Fruit fly (Drosophila melanogaster): Measurements from ENCODE around the gene bap.

The bap gene

DNA sequence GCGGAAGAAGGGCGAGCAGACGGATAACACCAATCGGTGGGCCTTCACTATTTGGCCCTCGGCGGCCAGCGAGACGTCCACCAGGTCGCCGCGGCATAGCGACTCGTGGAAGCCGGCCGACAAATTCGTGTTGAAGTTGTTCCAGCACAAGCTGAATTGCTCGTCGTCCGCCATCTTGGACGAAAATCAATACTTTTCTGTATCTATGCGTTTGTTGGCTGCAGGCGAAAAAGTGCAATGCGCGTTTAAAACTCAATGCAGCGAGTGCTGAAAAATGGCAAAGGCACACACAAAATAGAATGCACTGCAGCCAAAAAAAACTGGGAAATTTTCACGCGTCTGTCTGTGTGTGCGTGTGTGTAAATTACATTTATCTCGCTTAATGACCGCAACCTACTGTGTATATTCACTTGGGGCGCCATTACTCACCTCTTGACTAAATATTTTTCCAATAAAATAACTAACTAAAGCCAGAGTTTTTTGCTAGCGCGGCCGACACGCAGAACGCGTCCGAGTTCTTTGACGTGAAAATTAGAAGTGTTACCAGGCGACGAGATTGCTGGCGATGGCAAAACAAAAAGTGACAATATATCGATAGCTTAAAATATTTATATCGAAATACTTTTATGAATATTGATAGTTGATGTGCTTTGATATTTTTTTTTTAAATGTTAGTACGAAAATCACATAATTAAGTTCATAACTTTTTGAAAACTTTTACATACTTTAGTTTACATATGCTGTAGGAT lies 11.6 kb upstream of the bap start (continued):
- TF ChIP-seq ase (GFP tag; IDR thresholded peaks at IDR 0.05), result no peak
- TF ChIP-seq ems (GFP tag; optimal IDR thresholded peaks at IDR 0.05), result no peak
- TF ChIP-seq ci (GFP tag; IDR thresholded peaks at IDR 0.05), result peak; percentile 38; the same call in 1 of the 3 replicates
- no peak for TF ChIP-seq fd102C (GFP tag; optimal IDR thresholded peaks at IDR 0.05)
- peak; percentile 20 for TF ChIP-seq CG13296 (GFP tag; optimal IDR thresholded peaks at IDR 0.05)
- no peak for TF ChIP-seq CG10462 (GFP tag; optimal IDR thresholded peaks at IDR 0.05)
- TF ChIP-seq CG17802 (tag; optimal IDR thresholded peaks at IDR 0.05), result peak; percentile 11
- TF ChIP-seq Xrp1 (GFP tag; IDR thresholded peaks at IDR 0.05), result no peak
- no peak for TF ChIP-seq vfl (GFP tag; optimal IDR thresholded peaks at IDR 0.05)
- peak; percentile 33 for TF ChIP-seq CG15601 (tag; optimal IDR thresholded peaks at IDR 0.05)
- peak; percentile 93 for TF ChIP-seq BEAF-32 (GFP tag; optimal IDR thresholded peaks at IDR 0.05)
- peak; percentile 30 for TF ChIP-seq odd (GFP tag; optimal IDR thresholded peaks at IDR 0.05)
- TF ChIP-seq CG9797 (GFP tag; optimal IDR thresholded peaks at IDR 0.05), result peak; percentile 54
- no peak for TF ChIP-seq dimm (GFP tag; IDR thresholded peaks at IDR 0.05)
- peak; percentile 78 for TF ChIP-seq Doc3 (GFP tag; IDR thresholded peaks at IDR 0.05; ENCODE audit: partially characterized antibody)
- TF ChIP-seq CG8089 (GFP tag; optimal IDR thresholded peaks at IDR 0.05), result peak; percentile 29
- no peak for TF ChIP-seq fd64A (GFP tag; optimal IDR thresholded peaks at IDR 0.05)
- no peak for TF ChIP-seq schlank (tag; optimal IDR thresholded peaks at IDR 0.05)
- TF ChIP-seq Opbp (GFP tag; IDR thresholded peaks at IDR 0.05; ENCODE audit: partially characterized antibody), result peak; percentile 81
- peak; percentile 88 for TF ChIP-seq Ets65A (GFP tag)
- TF ChIP-seq nau (GFP tag; optimal IDR thresholded peaks at IDR 0.05), result no peak
- TF ChIP-seq Drgx (GFP tag; IDR thresholded peaks at IDR 0.05), result no peak
- TF ChIP-seq Tbp (GFP tag; optimal IDR thresholded peaks at IDR 0.05), result no peak
- TF ChIP-seq grau (tag; optimal IDR thresholded peaks at IDR 0.05), result peak; percentile 3
- TF ChIP-seq fd96Cb (tag; optimal IDR thresholded peaks at IDR 0.05), result no peak
- TF ChIP-seq CG4854 (GFP tag; optimal IDR thresholded peaks at IDR 0.05), result no peak
- no peak for TF ChIP-seq CG11723 (GFP tag; optimal IDR thresholded peaks at IDR 0.05)
- no peak for TF ChIP-seq oc (tag; optimal IDR thresholded peaks at IDR 0.05)
- peak; percentile 59; the same call in 2 of the 3 replicates for TF ChIP-seq CG7963 (GFP tag; IDR thresholded peaks at IDR 0.05; ENCODE audit: partially characterized antibody)
- TF ChIP-seq CG9727 (GFP tag; optimal IDR thresholded peaks at IDR 0.05), result peak; percentile 18
- TF ChIP-seq CG33557 (GFP tag; optimal IDR thresholded peaks at IDR 0.05), result peak; percentile 39
- peak; percentile 40 for TF ChIP-seq lilli (GFP tag; optimal IDR thresholded peaks at IDR 0.05)
- TF ChIP-seq ssp (GFP tag; IDR thresholded peaks at IDR 0.05), result peak; percentile 85
- peak; percentile 85 for TF ChIP-seq inv (GFP tag; IDR thresholded peaks at IDR 0.05; ENCODE audit: partially characterized antibody)
- TF ChIP-seq Dad (GFP tag; optimal IDR thresholded peaks at IDR 0.05), result no peak
- TF ChIP-seq nmo (GFP tag; optimal IDR thresholded peaks at IDR 0.05), result peak; percentile 26
- no peak for TF ChIP-seq salm (tag; optimal IDR thresholded peaks at IDR 0.05)

DNA sequence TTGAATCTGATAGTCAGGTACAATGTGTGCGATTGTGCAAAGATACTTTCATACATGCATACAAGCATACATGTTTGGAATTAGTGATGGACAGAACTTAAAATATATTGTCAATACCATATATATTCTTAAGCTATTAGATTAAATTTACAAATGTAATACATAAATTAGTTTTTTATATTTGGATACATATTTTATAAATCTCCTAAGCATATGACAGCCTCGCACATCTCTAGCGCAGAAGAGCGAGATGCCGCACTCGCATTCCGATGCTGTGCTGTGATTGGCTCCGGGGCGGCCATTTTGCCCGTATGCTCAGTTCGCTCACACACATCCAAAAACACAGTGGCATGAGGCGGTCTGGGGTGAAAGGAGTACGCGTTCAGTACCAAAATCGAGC lies 10.1 kb upstream of the bap start, which contains the start of gene tin:
Gene tin (plus strand): TSS at position 383 of the 400 bp plus-strand sequence.
- peak; percentile 83 for TF ChIP-seq CG7357 (GFP tag; IDR thresholded peaks at IDR 0.05)
- TF ChIP-seq Doc3 (GFP tag; IDR thresholded peaks at IDR 0.05; ENCODE audit: partially characterized antibody), result peak; percentile 75; the same call in 2 of the 3 replicates
- peak; percentile 98 for TF ChIP-seq CG2712 (tag; optimal IDR thresholded peaks at IDR 0.05)
- TF ChIP-seq bbx (GFP tag; IDR thresholded peaks at IDR 0.05; ENCODE audit: partially characterized antibody), result peak; percentile 65; the same call in 1 of the 2 replicates
- TF ChIP-seq PHDP (tag; optimal IDR thresholded peaks at IDR 0.05), result peak; percentile 92
- TF ChIP-seq so (GFP tag; IDR thresholded peaks at IDR 0.05), result peak; percentile 97
- peak; percentile 89 for TF ChIP-seq Oli (tag; optimal IDR thresholded peaks at IDR 0.05)
- TF ChIP-seq HLH54F (GFP tag; optimal IDR thresholded peaks at IDR 0.05), result peak; percentile 25
- TF ChIP-seq HmgD (GFP tag; optimal IDR thresholded peaks at IDR 0.05), result no peak
- peak; percentile 95 for TF ChIP-seq CG14014 (GFP tag; IDR thresholded peaks at IDR 0.05)
- TF ChIP-seq ap (GFP tag; IDR thresholded peaks at IDR 0.05), result peak; percentile 93
- TF ChIP-seq btn (GFP tag; optimal IDR thresholded peaks at IDR 0.05), result no peak
- peak; percentile 97 for TF ChIP-seq tgo (GFP tag; IDR thresholded peaks at IDR 0.05)
- TF ChIP-seq CG15696 (tag; optimal IDR thresholded peaks at IDR 0.05), result peak; percentile 94
- peak; percentile 36 for TF ChIP-seq Camta (GFP tag; optimal IDR thresholded peaks at IDR 0.05)
